Worm (Caenorhabditis elegans) whole organism, mixed stage, embryonic: ENCODE results near the gene snpc-1.2.

ENCODE experiments used
- flh-1 ChIP-seq: fragments of 200-800 bp; sonication (Bioruptor generic); optimal IDR thresholded peaks from 2 replicates; lab custom pipeline; 2018; ENCODE audit warnings: mild to moderate bottlenecking, missing genetic modification characterization, moderate library complexity, missing compliant biosample characterization
- sptf-1 ChIP-seq: sonication (generic microtip); optimal IDR thresholded peaks from 2 replicates; lab custom pipeline; 2017; ENCODE audit warnings: mild to moderate bottlenecking, missing genetic modification characterization, moderate library complexity, missing compliant biosample characterization
- unc-39 ChIP-seq: fragments of 150-350 bp; optimal IDR thresholded peaks from 2 replicates; lab custom pipeline; 2014; ENCODE audit warnings: missing biosample characterization, missing genetic modification characterization

ce11 chrIII:13127157-13127556, 42.2 kb downstream of the snpc-1.2 start:
- TF ChIP-seq unc-39 (no peak), flh-1 (GFP tag; lab: Kevin White, UChicago) (no peak), sptf-1 (tag; lab: Kevin White, UChicago) (no peak)
